Fruit fly (Drosophila melanogaster) whole organism, embryonic: ENCODE measurements around the gene Acsx3.

Source experiments
- Asciz ChIP-seq: fragments of 200-800 bp; sonication (Bioruptor generic); optimal IDR thresholded peaks from 2 replicates; lab custom pipeline; 2017; ENCODE audit warnings: missing biosample characterization, mild to moderate bottlenecking, missing genetic modification characterization, missing genetic modification reagents
- Atf3 ChIP-seq: fragments of 200-800 bp; sonication (Bioruptor generic); optimal IDR thresholded peaks from 3 replicates; lab custom pipeline; 2016; ENCODE audit warnings: missing biosample characterization, missing genetic modification characterization
- CG1024 ChIP-seq: fragments of 200-800 bp; sonication (Bioruptor generic); IDR thresholded peaks from 2 replicates; pipeline ENCODE4 v1.3.6; 2022; ENCODE audit warnings: missing biosample characterization, missing genetic modification characterization
- CG10959 ChIP-seq: fragments of 200-800 bp; sonication (Bioruptor generic); IDR thresholded peaks from 2 replicates; pipeline ENCODE4 v1.3.6; 2022; ENCODE audit warnings: missing biosample characterization, missing genetic modification characterization
- CG11695 ChIP-seq: fragments of 200-800 bp; sonication (Bioruptor generic); IDR thresholded peaks from 3 replicates; pipeline ENCODE4 v1.3.6; 2022; ENCODE audit warnings: missing biosample characterization, missing genetic modification characterization
- CG12071 ChIP-seq: fragments of 200-800 bp; sonication (Bioruptor generic); optimal IDR thresholded peaks from 3 replicates; lab custom pipeline; 2018; ENCODE audit warnings: missing biosample characterization, mild to moderate bottlenecking, missing genetic modification characterization
- CG12104 ChIP-seq: fragments of 200-800 bp; sonication (Bioruptor generic); optimal IDR thresholded peaks from 3 replicates; lab custom pipeline; 2016; ENCODE audit warnings: missing biosample characterization, missing genetic modification characterization
- CG1233 ChIP-seq: fragments of 200-800 bp; sonication (Bioruptor generic); optimal IDR thresholded peaks from 4 replicates; lab custom pipeline; 2018; ENCODE audit warnings: missing biosample characterization, mild to moderate bottlenecking, missing genetic modification characterization
- CG12744 ChIP-seq: fragments of 200-800 bp; sonication (Bioruptor generic); optimal IDR thresholded peaks from 2 replicates; lab custom pipeline; 2016; ENCODE audit warnings: missing biosample characterization, missing genetic modification characterization
- CG14441 ChIP-seq: fragments of 200-800 bp; sonication (Bioruptor generic); IDR thresholded peaks from 2 replicates; pipeline ENCODE4 v1.3.6; 2022; ENCODE audit warnings: missing biosample characterization, missing genetic modification characterization
- CG15073 ChIP-seq: fragments of 200-800 bp; sonication (Bioruptor generic); optimal IDR thresholded peaks from 2 replicates; lab custom pipeline; 2016; ENCODE audit warnings: missing biosample characterization, missing genetic modification characterization
- CG17829 ChIP-seq: fragments of 200-800 bp; optimal IDR thresholded peaks from 2 replicates; lab custom pipeline; 2019; ENCODE audit warnings: missing biosample characterization, mild to moderate bottlenecking, missing genetic modification characterization, moderate library complexity
- CG30403 ChIP-seq: fragments of 200-800 bp; sonication (Bioruptor generic); optimal IDR thresholded peaks from 3 replicates; lab custom pipeline; 2016; ENCODE audit warnings: missing biosample characterization, missing genetic modification characterization
- CG32772 ChIP-seq: fragments of 200-800 bp; sonication (Bioruptor generic); IDR thresholded peaks from 2 replicates; pipeline ENCODE4 v1.3.6; 2022; ENCODE audit warnings: missing biosample characterization, missing genetic modification characterization
- CG33213 ChIP-seq: fragments of 200-800 bp; sonication (Bioruptor generic); optimal IDR thresholded peaks from 3 replicates; lab custom pipeline; 2016; ENCODE audit warnings: missing biosample characterization, missing genetic modification characterization
- CG3726 ChIP-seq: fragments of 200-800 bp; sonication (Bioruptor generic); IDR thresholded peaks from 3 replicates; pipeline ENCODE4, ENCODE4 v1.3.6; 2022; ENCODE audit warnings: missing biosample characterization, missing genetic modification characterization
- CG4282 ChIP-seq: fragments of 200-800 bp; sonication (Bioruptor generic); optimal IDR thresholded peaks from 2 replicates; lab custom pipeline; 2016; ENCODE audit warnings: missing biosample characterization, missing genetic modification characterization
- CG8290 ChIP-seq, 3 experiments: fragments of 200-800 bp; sonication (Bioruptor generic); optimal IDR thresholded peaks; 2 replicates each; lab custom pipeline; 2016 to 2019; ENCODE audit warnings: missing biosample characterization in 3 of 3, missing genetic modification characterization in 3 of 3, mild to moderate bottlenecking in 2 of 3, moderate library complexity in 1 of 3
- CG8924 ChIP-seq: fragments of 200-800 bp; optimal IDR thresholded peaks from 3 replicates; lab custom pipeline; 2019; ENCODE audit warnings: missing biosample characterization, mild to moderate bottlenecking, missing genetic modification characterization, moderate library complexity
- Dll ChIP-seq: fragments of 200-800 bp; sonication (Bioruptor generic); IDR thresholded peaks from 4 replicates; pipeline ENCODE4 v1.3.6; 2022; ENCODE audit warnings: missing biosample characterization, missing genetic modification characterization; ENCODE audit not compliant: partially characterized antibody
- Doc2 ChIP-seq: fragments of 200-800 bp; sonication (Bioruptor generic); IDR thresholded peaks from 2 replicates; pipeline ENCODE4 v1.3.6; 2022; ENCODE audit warnings: missing biosample characterization, missing genetic modification characterization
- Dp ChIP-seq: fragments of 200-800 bp; sonication (Bioruptor generic); optimal IDR thresholded peaks from 2 replicates; lab custom pipeline; 2018; ENCODE audit warnings: missing biosample characterization, mild to moderate bottlenecking, missing genetic modification characterization, moderate library complexity
- Hey ChIP-seq: fragments of 200-800 bp; sonication (Bioruptor generic); optimal IDR thresholded peaks from 3 replicates; lab custom pipeline; 2018; ENCODE audit warnings: missing biosample characterization, mild to moderate bottlenecking, missing genetic modification characterization
- Hmr ChIP-seq: fragments of 200-800 bp; sonication (Bioruptor generic); optimal IDR thresholded peaks from 3 replicates; lab custom pipeline; 2017; ENCODE audit warnings: mild to moderate bottlenecking, missing biosample characterization, missing genetic modification reagents, missing genetic modification characterization
- Hr39 ChIP-seq: fragments of >200 bp; optimal IDR thresholded peaks from 2 replicates; lab custom pipeline; 2017
- Lpt ChIP-seq: fragments of >200 bp; optimal IDR thresholded peaks from 2 replicates; lab custom pipeline; 2018; ENCODE audit warnings: missing biosample characterization, missing genetic modification characterization
- NK7.1 ChIP-seq: fragments of 200-800 bp; sonication (Bioruptor generic); optimal IDR thresholded peaks from 3 replicates; lab custom pipeline; 2016; ENCODE audit warnings: missing biosample characterization, missing genetic modification characterization
- Neu2 ChIP-seq: fragments of 200-800 bp; sonication (Bioruptor generic); optimal IDR thresholded peaks from 3 replicates; lab custom pipeline; 2016; ENCODE audit warnings: missing biosample characterization, missing genetic modification characterization, borderline replicate concordance
- Sox102F ChIP-seq: fragments of 200-800 bp; sonication (Bioruptor generic); optimal IDR thresholded peaks from 2 replicates; lab custom pipeline; 2018; ENCODE audit warnings: missing biosample characterization, mild to moderate bottlenecking, missing genetic modification characterization, moderate library complexity
- TFAM ChIP-seq: fragments of 200-800 bp; sonication (Bioruptor generic); optimal IDR thresholded peaks from 2 replicates; lab custom pipeline; 2017; ENCODE audit warnings: missing biosample characterization, missing genetic modification characterization, inconsistent platforms
- Trl ChIP-seq, 3 experiments: fragments of >200 bp in 2 of 3; fragments of 200-800 bp in 1 of 3; sonication (Bioruptor generic) in 1 of 3; optimal IDR thresholded peaks; 2 replicates in 1 of 3; 3 replicates in 2 of 3; lab custom pipeline; 2016 to 2017; ENCODE audit warnings: missing biosample characterization in 1 of 3, missing genetic modification characterization in 1 of 3
- Usf ChIP-seq: fragments of 200-800 bp; sonication (Bioruptor generic); optimal IDR thresholded peaks from 2 replicates; lab custom pipeline; 2017; ENCODE audit warnings: missing genotype, missing biosample characterization, missing genetic modification characterization
- cg ChIP-seq: fragments of 200-800 bp; sonication (Bioruptor generic); optimal IDR thresholded peaks from 3 replicates; lab custom pipeline; 2019; ENCODE audit warnings: missing biosample characterization, mild to moderate bottlenecking, missing genetic modification characterization, moderate library complexity
- crol ChIP-seq: fragments of 200-800 bp; sonication (Bioruptor generic); IDR thresholded peaks from 2 replicates; pipeline ENCODE4 v1.3.6; 2022; ENCODE audit warnings: missing biosample characterization, missing genetic modification characterization
- dati ChIP-seq: fragments of 200-800 bp; sonication (Bioruptor generic); IDR thresholded peaks from 2 replicates; pipeline ENCODE4 v1.3.6; 2022; ENCODE audit warnings: missing biosample characterization, missing genetic modification characterization
- dimm ChIP-seq: fragments of 200-800 bp; sonication (Bioruptor generic); IDR thresholded peaks from 2 replicates; pipeline ENCODE4 v1.3.6; 2022; ENCODE audit warnings: missing biosample characterization, missing genetic modification characterization
- dm ChIP-seq: fragments of 200-800 bp; sonication (Bioruptor generic); optimal IDR thresholded peaks from 3 replicates; lab custom pipeline; 2016; ENCODE audit warnings: missing biosample characterization, missing genetic modification characterization
- dpn ChIP-seq, 2 experiments: fragments of 200-800 bp; sonication (Bioruptor generic); optimal IDR thresholded peaks; 3 replicates each; lab custom pipeline; 2016; ENCODE audit warnings: missing biosample characterization in 2 of 2, missing genetic modification characterization in 2 of 2
- en ChIP-seq: fragments of 200-800 bp; sonication (Bioruptor generic); optimal IDR thresholded peaks from 2 replicates; lab custom pipeline; 2016; ENCODE audit warnings: missing biosample characterization, missing genetic modification characterization
- esg ChIP-seq: fragments of 200-800 bp; sonication (Bioruptor generic); conservative IDR thresholded peaks from 2 replicates; pipeline ENCODE4 v1.3.6; 2022; ENCODE audit warnings: missing biosample characterization, missing genetic modification characterization
- fru ChIP-seq: fragments of >200 bp; optimal IDR thresholded peaks from 2 replicates; lab custom pipeline; 2017
- ftz-f1 ChIP-seq: fragments of 200-800 bp; sonication (Bioruptor generic); optimal IDR thresholded peaks from 2 replicates; lab custom pipeline; 2016; ENCODE audit warnings: missing biosample characterization, missing genetic modification characterization
- ind ChIP-seq: fragments of 200-800 bp; sonication (Bioruptor generic); optimal IDR thresholded peaks from 3 replicates; lab custom pipeline; 2016; ENCODE audit warnings: missing biosample characterization, missing genetic modification characterization
- kay ChIP-seq: fragments of 200-800 bp; sonication (Bioruptor generic); optimal IDR thresholded peaks from 2 replicates; lab custom pipeline; 2016; ENCODE audit warnings: missing biosample characterization, missing genetic modification characterization
- lab ChIP-seq: fragments of 200-800 bp; sonication (Bioruptor generic); optimal IDR thresholded peaks from 3 replicates; lab custom pipeline; 2017; ENCODE audit warnings: missing biosample characterization, missing genetic modification characterization, mild to moderate bottlenecking, moderate library complexity, missing genetic modification reagents
- otp ChIP-seq: fragments of 200-800 bp; sonication (Bioruptor generic); IDR thresholded peaks from 3 replicates; pipeline ENCODE4, ENCODE4 v1.3.6; 2022; ENCODE audit warnings: missing biosample characterization, missing genetic modification characterization
- pho ChIP-seq: fragments of 200-800 bp; sonication (Bioruptor generic); optimal IDR thresholded peaks from 2 replicates; lab custom pipeline; 2016; ENCODE audit warnings: missing biosample characterization, missing genetic modification characterization
- pum ChIP-seq: fragments of 200-800 bp; sonication (Bioruptor generic); optimal IDR thresholded peaks from 2 replicates; lab custom pipeline; 2016; ENCODE audit warnings: missing biosample characterization, missing genetic modification characterization
- rib ChIP-seq: fragments of 200-800 bp; sonication (Bioruptor generic); IDR thresholded peaks from 2 replicates; pipeline ENCODE4 v1.3.6; 2022; ENCODE audit warnings: missing biosample characterization, missing genetic modification characterization
- scrt ChIP-seq: fragments of 200-800 bp; sonication (Bioruptor generic); optimal IDR thresholded peaks from 2 replicates; lab custom pipeline; 2018; ENCODE audit warnings: missing biosample characterization, mild to moderate bottlenecking, missing genetic modification characterization, moderate library complexity
- unpg ChIP-seq: fragments of 200-800 bp; sonication (Bioruptor generic); optimal IDR thresholded peaks from 3 replicates; lab custom pipeline; 2018; ENCODE audit warnings: missing biosample characterization, mild to moderate bottlenecking, missing genetic modification characterization, moderate library complexity
- z ChIP-seq: fragments of 200-800 bp; sonication (Bioruptor generic); IDR thresholded peaks from 3 replicates; pipeline ENCODE4 v1.3.6; 2022; ENCODE audit warnings: missing biosample characterization, missing genetic modification characterization

The Acsx3 gene

dm6 chr3R:19830973-19831372 lies 49.9 kb downstream of the Acsx3 start (continued):
- no peak for TF ChIP-seq Atf3 (GFP tag; lab: Kevin White, UChicago)
- no peak for TF ChIP-seq CG1024
- no peak for TF ChIP-seq Hr39 (lab: Kevin White, UChicago)
- TF ChIP-seq crol: no peak
- TF ChIP-seq CG17829 (tag; lab: Kevin White, UChicago): peak; percentile 56
- peak; percentile 76 for TF ChIP-seq lab (GFP tag; lab: Kevin White, UChicago)
- TF ChIP-seq Hmr (GFP tag; lab: Kevin White, UChicago): peak; percentile 74
- no peak for TF ChIP-seq TFAM (GFP tag; lab: Kevin White, UChicago)
- TF ChIP-seq CG12104: no peak
- TF ChIP-seq Hey (tag; lab: Kevin White, UChicago): no peak
- peak; percentile 44 for TF ChIP-seq scrt (GFP tag; lab: Kevin White, UChicago)
- TF ChIP-seq Dll: no peak
- TF ChIP-seq pho (GFP tag; lab: Kevin White, UChicago): no peak
- TF ChIP-seq Sox102F (GFP tag; lab: Kevin White, UChicago): peak; percentile 84
- no peak for TF ChIP-seq ftz-f1
- TF ChIP-seq rib: 0 out of 2 replicates have a peak, but pooled peaks have one; percentile 36
- TF ChIP-seq CG8290 (GFP tag; optimal IDR thresholded peaks at IDR 0.05; lab: Kevin White, UChicago): no peak
- peak in 1 of 2 experiments; percentile 61 for TF ChIP-seq CG8290 (tag; optimal IDR thresholded peaks at IDR 0.05; lab: Kevin White, UChicago)
- TF ChIP-seq CG32772 (GFP tag; lab: Robert Waterston, UW): 0 out of 2 replicates have a peak, but pooled peaks have one; percentile 25
- TF ChIP-seq Trl (optimal IDR thresholded peaks at IDR 0.05; lab: Kevin White, UChicago): no peak
- TF ChIP-seq Trl (GFP tag; optimal IDR thresholded peaks at IDR 0.05; lab: Kevin White, UChicago): peak; percentile 36
- TF ChIP-seq Lpt (GFP tag; lab: Kevin White, UChicago): no peak
- TF ChIP-seq ind (GFP tag; lab: Kevin White, UChicago): peak; percentile 50
- TF ChIP-seq CG14441 (GFP tag; lab: Robert Waterston, UW): peak; percentile 80
- no peak for TF ChIP-seq Neu2 (GFP tag; lab: Kevin White, UChicago)
- peak; percentile 38 to 47 for TF ChIP-seq dpn (GFP tag; optimal IDR thresholded peaks at IDR 0.05; lab: Kevin White, UChicago)
- peak; percentile 72 for TF ChIP-seq Asciz (GFP tag; lab: Kevin White, UChicago)
- TF ChIP-seq dati (GFP tag; lab: Robert Waterston, UW): no peak
- TF ChIP-seq CG8924 (tag; lab: Kevin White, UChicago): peak; percentile 64
- TF ChIP-seq dm: no peak
- no peak for TF ChIP-seq CG33213 (GFP tag; lab: Kevin White, UChicago)
- peak; percentile 90 for TF ChIP-seq unpg (GFP tag; lab: Kevin White, UChicago)
- no peak for TF ChIP-seq cg (GFP tag; lab: Kevin White, UChicago)
- no peak for TF ChIP-seq Dp (GFP tag; lab: Kevin White, UChicago)
- peak; percentile 78 for TF ChIP-seq CG30403
- peak; percentile 61 for TF ChIP-seq CG12071
- TF ChIP-seq CG1233 (GFP tag; lab: Kevin White, UChicago): no peak
- no peak for TF ChIP-seq z
- TF ChIP-seq pum (GFP tag; lab: Kevin White, UChicago): peak; percentile 31
- TF ChIP-seq CG15073 (GFP tag; lab: Kevin White, UChicago): no peak
- peak; percentile 69; the same call in 1 of the 3 replicates for TF ChIP-seq CG11695 (GFP tag; lab: Robert Waterston, UW)
- no peak for TF ChIP-seq CG3726 (GFP tag; lab: Robert Waterston, UW)
- TF ChIP-seq fru: no peak
- no peak for TF ChIP-seq CG12744
- TF ChIP-seq dimm (GFP tag; lab: Robert Waterston, UW): no peak; the same call in 1 of the 2 replicates
- TF ChIP-seq esg (GFP tag; lab: Robert Waterston, UW): peak; percentile 51
- TF ChIP-seq kay (GFP tag; lab: Kevin White, UChicago): no peak
- no peak for TF ChIP-seq Usf (GFP tag; lab: Kevin White, UChicago)
- TF ChIP-seq CG10959: no peak
- peak; percentile 33 for TF ChIP-seq NK7.1
- TF ChIP-seq otp (GFP tag; lab: Robert Waterston, UW): 0 out of 3 replicates have a peak, but pooled peaks have one; percentile 17
- TF ChIP-seq en: peak; percentile 51
- no peak for TF ChIP-seq Doc2 (GFP tag; lab: Robert Waterston, UW)
- no peak for TF ChIP-seq CG4282 (GFP tag; lab: Kevin White, UChicago)
